Fruit fly (Drosophila melanogaster): ENCODE data around the gene bbx.

bbx gene

DNA sequence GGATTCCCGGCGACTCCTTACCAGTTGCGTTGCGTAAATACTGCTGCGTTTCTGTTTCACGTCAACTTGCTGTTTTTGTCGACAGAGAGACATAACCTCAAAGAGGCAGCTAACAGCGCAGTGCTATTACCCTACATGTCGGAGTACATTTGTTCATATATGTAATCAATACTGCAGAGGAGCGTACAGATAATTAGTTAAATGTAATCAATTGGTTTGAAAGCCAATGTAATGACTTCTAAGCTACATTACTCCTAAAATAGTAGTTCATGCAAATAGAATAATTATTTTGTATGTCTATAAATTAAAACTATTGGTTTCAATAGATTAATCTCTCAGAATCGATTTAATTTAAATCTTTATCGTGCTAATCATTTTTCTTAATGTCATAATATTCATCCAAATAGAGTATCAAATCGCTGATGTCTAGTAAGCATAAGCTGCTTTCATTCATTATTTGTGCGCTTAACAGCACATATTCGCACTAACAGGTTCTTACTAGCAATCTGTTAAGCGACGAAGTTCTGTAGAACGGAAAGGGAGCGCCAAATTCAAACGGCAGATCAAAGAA lies 43.5 kb upstream of the bbx start, which contains the start of the genes SLIRP1 and anox (continued):
- TF ChIP-seq vnd (GFP tag; IDR thresholded peaks at IDR 0.05; ENCODE audit: partially characterized antibody) (no peak), otp (GFP tag; IDR thresholded peaks at IDR 0.05) (no peak), gsb (GFP tag; IDR thresholded peaks at IDR 0.05) (peak; percentile 58), B-H2 (GFP tag; optimal IDR thresholded peaks at IDR 0.05) (peak; percentile 61), toy (GFP tag; IDR thresholded peaks at IDR 0.05) (peak; percentile 46; the same call in 1 of the 2 replicates), CG15479 (GFP tag; optimal IDR thresholded peaks at IDR 0.05) (no peak), Nf-YB (GFP tag; optimal IDR thresholded peaks at IDR 0.05) (peak; percentile 72), CTCF (GFP tag; optimal IDR thresholded peaks at IDR 0.05) (peak; percentile 36), CG4282 (GFP tag; optimal IDR thresholded peaks at IDR 0.05) (no peak), corto (GFP tag; optimal IDR thresholded peaks at IDR 0.05) (no peak), CG1529 (GFP tag; optimal IDR thresholded peaks at IDR 0.05) (peak; percentile 78), CG4617 (GFP tag; optimal IDR thresholded peaks at IDR 0.05; ENCODE audit: borderline replicate concordance) (peak; percentile 55), ato (GFP tag; IDR thresholded peaks at IDR 0.05; ENCODE audit: partially characterized antibody) (no peak), Lhr (GFP tag; optimal IDR thresholded peaks at IDR 0.05) (peak; percentile 67), zfh2 (GFP tag; optimal IDR thresholded peaks at IDR 0.05) (peak; percentile 75), mld (GFP tag; IDR thresholded peaks at IDR 0.05; ENCODE audit: partially characterized antibody) (no peak), CG31224 (GFP tag; IDR thresholded peaks at IDR 0.05) (peak; percentile 61), CG7987 (GFP tag; optimal IDR thresholded peaks at IDR 0.05) (peak; percentile 66), croc (GFP tag; conservative IDR thresholded peaks at IDR 0.05) (peak; percentile 71), CG6854 (GFP tag; optimal IDR thresholded peaks at IDR 0.05) (peak; percentile 77), al (GFP tag; IDR thresholded peaks at IDR 0.05) (peak; percentile 55), vfl (GFP tag; optimal IDR thresholded peaks at IDR 0.05) (peak; percentile 69), Fer3 (tag; optimal IDR thresholded peaks at IDR 0.05) (peak; percentile 85), CG33557 (GFP tag; optimal IDR thresholded peaks at IDR 0.05) (peak; percentile 78), CG17361 (GFP tag; IDR thresholded peaks at IDR 0.05) (peak; percentile 95), CG30020 (tag; optimal IDR thresholded peaks at IDR 0.05) (peak; percentile 70), CG6683 (GFP tag; optimal IDR thresholded peaks at IDR 0.05) (peak; percentile 72), CG6654 (GFP tag; optimal IDR thresholded peaks at IDR 0.05) (peak; percentile 65), vvl (GFP tag; IDR thresholded peaks at IDR 0.05) (peak; percentile 80), CG13296 (GFP tag; optimal IDR thresholded peaks at IDR 0.05) (peak; percentile 86), pita (GFP tag; optimal IDR thresholded peaks at IDR 0.05) (no peak), p53 (GFP tag; optimal IDR thresholded peaks at IDR 0.05) (peak; percentile 9), Bgb (GFP tag; IDR thresholded peaks at IDR 0.05; ENCODE audit: partially characterized antibody) (no peak), CG32532 (GFP tag; IDR thresholded peaks at IDR 0.05) (peak; percentile 85), bsh (GFP tag; optimal IDR thresholded peaks at IDR 0.05) (peak; percentile 52 to 87), CG7357 (GFP tag; IDR thresholded peaks at IDR 0.05) (peak; percentile 76), dpn (GFP tag; optimal IDR thresholded peaks at IDR 0.05) (peak; percentile 78 to 87), CG7963 (GFP tag; IDR thresholded peaks at IDR 0.05; ENCODE audit: partially characterized antibody) (no peak), stc (GFP tag; IDR thresholded peaks at IDR 0.05) (peak; percentile 58), CG10654 (GFP tag; optimal IDR thresholded peaks at IDR 0.05) (peak; percentile 84), chn (GFP tag; optimal IDR thresholded peaks at IDR 0.05) (peak; percentile 59), Elba2 (GFP tag; optimal IDR thresholded peaks at IDR 0.05) (no peak), grn (GFP tag; optimal IDR thresholded peaks at IDR 0.05) (peak; percentile 39), usp (GFP tag; optimal IDR thresholded peaks at IDR 0.05) (no peak), CG17912 (GFP tag; optimal IDR thresholded peaks at IDR 0.05) (no peak), CG9797 (GFP tag; optimal IDR thresholded peaks at IDR 0.05) (peak; percentile 14), Dad (GFP tag; optimal IDR thresholded peaks at IDR 0.05) (peak; percentile 55), CG4730 (GFP tag; IDR thresholded peaks at IDR 0.05) (peak; percentile 75), CG12744 (GFP tag; optimal IDR thresholded peaks at IDR 0.05) (peak; percentile 67), inv (GFP tag; IDR thresholded peaks at IDR 0.05; ENCODE audit: partially characterized antibody) (no peak), CG8944 (GFP tag; optimal IDR thresholded peaks at IDR 0.05) (peak; percentile 60)

All from whole organism, embryonic.